Fruit fly (Drosophila melanogaster): ENCODE results near the gene CG8086.

CG8086 gene

dm6 chr2L:8212666-8213270, 44.5 kb downstream of the CG8086 start, which contains the start of the genes CG8372 and CG8360 (continued):
- TF ChIP-seq Dp (GFP tag; optimal IDR thresholded peaks at IDR 0.05) (peak; percentile 45), grn (GFP tag; optimal IDR thresholded peaks at IDR 0.05) (peak; percentile 92), CG11560 (tag; IDR thresholded peaks at IDR 0.05) (peak; percentile 93), gem (tag; optimal IDR thresholded peaks at IDR 0.05) (peak; percentile 99), Deaf1 (tag; optimal IDR thresholded peaks at IDR 0.05) (peak; percentile 84), en (GFP tag; optimal IDR thresholded peaks at IDR 0.05) (peak; percentile 97), ap (GFP tag; IDR thresholded peaks at IDR 0.05) (peak; percentile 99), CG6854 (GFP tag; optimal IDR thresholded peaks at IDR 0.05) (peak; percentile 97), kay (GFP tag; optimal IDR thresholded peaks at IDR 0.05) (peak; percentile 97), CG13775 (GFP tag; optimal IDR thresholded peaks at IDR 0.05) (peak; percentile 98), Asciz (GFP tag; optimal IDR thresholded peaks at IDR 0.05) (peak; percentile 97), CG12299 (tag; optimal IDR thresholded peaks at IDR 0.05) (peak; percentile 97), Hey (tag; optimal IDR thresholded peaks at IDR 0.05) (peak; percentile 93), zen2 (GFP tag; IDR thresholded peaks at IDR 0.05; ENCODE audit: partially characterized antibody) (no peak), CG2889 (GFP tag; IDR thresholded peaks at IDR 0.05) (peak; percentile 99), CG10147 (GFP tag; optimal IDR thresholded peaks at IDR 0.05) (peak; percentile 98), CG17359 (tag; optimal IDR thresholded peaks at IDR 0.05) (peak; percentile 99), Lpt (GFP tag; optimal IDR thresholded peaks at IDR 0.05) (no peak), Opbp (GFP tag; IDR thresholded peaks at IDR 0.05; ENCODE audit: partially characterized antibody) (no peak; the same call in 2 of the 3 replicates), CG8089 (GFP tag; optimal IDR thresholded peaks at IDR 0.05) (peak; percentile 99), pfk (GFP tag; optimal IDR thresholded peaks at IDR 0.05) (peak; percentile 59), Poxn (GFP tag; IDR thresholded peaks at IDR 0.05) (peak; percentile 91), CG18262 (tag; optimal IDR thresholded peaks at IDR 0.05) (peak; percentile 98), CG18011 (GFP tag; optimal IDR thresholded peaks at IDR 0.05) (peak; percentile 93), gfzf (GFP tag; optimal IDR thresholded peaks at IDR 0.05) (peak; percentile 46), zf30C (GFP tag; optimal IDR thresholded peaks at IDR 0.05) (peak; percentile 37), pan (optimal IDR thresholded peaks at IDR 0.05) (no peak), pan (GFP tag; optimal IDR thresholded peaks at IDR 0.05 in 1 of 2, IDR thresholded peaks at IDR 0.05 in 1 of 2) (peak in 1 of 2 experiments; percentile 100), D (optimal IDR thresholded peaks at IDR 0.05) (no peak), D (GFP tag; optimal IDR thresholded peaks at IDR 0.05) (peak; percentile 98), CG7372 (GFP tag; IDR thresholded peaks at IDR 0.05) (peak; percentile 99), CG7357 (GFP tag; IDR thresholded peaks at IDR 0.05) (peak; percentile 95), nau (GFP tag; optimal IDR thresholded peaks at IDR 0.05) (peak; percentile 99), YL-1 (GFP tag; optimal IDR thresholded peaks at IDR 0.05) (peak; percentile 99), z (GFP tag; IDR thresholded peaks at IDR 0.05) (peak; percentile 84), unpg (GFP tag; optimal IDR thresholded peaks at IDR 0.05) (peak; percentile 99), zfh1 (GFP tag; IDR thresholded peaks at IDR 0.05) (peak; percentile 100), sna (GFP tag; IDR thresholded peaks at IDR 0.05; ENCODE audit: partially characterized antibody) (peak; percentile 69), repo (GFP tag; optimal IDR thresholded peaks at IDR 0.05) (peak; percentile 99), seq (GFP tag; IDR thresholded peaks at IDR 0.05) (peak; percentile 99), HHEX (GFP tag; optimal IDR thresholded peaks at IDR 0.05) (peak; percentile 99), Trl (optimal IDR thresholded peaks at IDR 0.05) (no peak), Trl (GFP tag; optimal IDR thresholded peaks at IDR 0.05) (peak; percentile 99), bsh (GFP tag; optimal IDR thresholded peaks at IDR 0.05) (peak; percentile 98 to 99), CG14050 (GFP tag; IDR thresholded peaks at IDR 0.05) (peak; percentile 99), bigmax (GFP tag; optimal IDR thresholded peaks at IDR 0.05) (peak; percentile 76), ems (GFP tag; optimal IDR thresholded peaks at IDR 0.05) (peak; percentile 99), oc (tag; optimal IDR thresholded peaks at IDR 0.05) (peak; percentile 97), CG11695 (GFP tag; IDR thresholded peaks at IDR 0.05) (peak; percentile 99), CG17568 (GFP tag; optimal IDR thresholded peaks at IDR 0.05) (peak; percentile 98)

Data from whole organism, embryonic.